Worm (Caenorhabditis elegans): Measurements from ENCODE around the gene nfx-1.

ce11 chrIII:6345968-6346498 is 29.1 kb upstream of the nfx-1 start, which contains the start of the genes trmt-10C.2 and C56G2.22:
- no peak for TF ChIP-seq nhr-11 (tag; optimal IDR thresholded peaks at IDR 0.05)
- no peak for TF ChIP-seq ets-4 (tag; optimal IDR thresholded peaks at IDR 0.05)
- TF ChIP-seq fax-1 (tag; optimal IDR thresholded peaks at IDR 0.05): no peak
- TF ChIP-seq pag-3 (tag; optimal IDR thresholded peaks at IDR 0.05; ENCODE audit: borderline replicate concordance): no peak
- no peak for TF ChIP-seq pha-4 (tag; optimal IDR thresholded peaks at IDR 0.05)

Measured in whole organism, late embryonic.